Fruit fly (Drosophila melanogaster) Kc167 (cell line): ENCODE results near the gene LysRS.

Experiments used
- Sin3A ChIP-seq: fragments of >200 bp; optimal IDR thresholded peaks from 2 replicates; lab custom pipeline; 2018; ENCODE audit warnings: missing external identifiers
- h ChIP-seq: fragments of >200 bp; optimal IDR thresholded peaks from 3 replicates; lab custom pipeline; 2018; ENCODE audit warnings: missing external identifiers
- ttk ChIP-seq: sonication (Bioruptor generic); optimal IDR thresholded peaks from 2 replicates; lab custom pipeline; 2017; ENCODE audit warnings: missing external identifiers

DNA sequence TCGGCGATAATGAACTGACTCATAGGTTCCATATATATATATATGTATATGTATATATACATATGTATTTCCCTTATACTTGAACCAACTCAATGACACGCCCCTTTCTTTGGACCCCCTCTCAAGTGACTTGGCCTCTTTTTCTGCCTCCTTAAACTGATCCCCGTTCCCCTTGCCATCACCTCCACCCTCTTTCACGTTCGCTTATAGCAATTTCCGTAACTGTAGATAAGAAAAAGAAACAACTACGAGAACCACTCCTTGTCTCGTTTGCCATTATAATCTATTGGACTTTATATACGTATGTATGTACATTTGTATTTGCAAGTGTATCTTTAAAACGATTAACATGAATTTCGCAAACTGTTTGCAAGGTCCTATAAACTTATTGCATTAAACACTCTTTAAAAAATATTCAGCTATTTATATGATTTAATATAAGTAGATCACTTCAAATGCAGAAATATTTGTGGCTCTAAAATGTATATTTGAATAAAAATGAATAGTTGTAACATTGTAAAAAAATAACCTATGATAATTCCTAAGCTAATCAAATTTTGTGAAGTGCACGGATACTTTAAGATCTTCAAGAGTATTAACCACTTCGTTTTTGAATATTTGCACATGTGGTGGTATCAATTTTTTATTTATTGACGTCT, 25.9 kb downstream of the LysRS start:
- TF ChIP-seq h (lab: Kevin White, UChicago) = no peak
- TF ChIP-seq Sin3A (lab: Kevin White, UChicago) = no peak
- no peak for TF ChIP-seq ttk (lab: Kevin White, UChicago)
